Worm (Caenorhabditis elegans): ENCODE data around the gene lap-2.

DNA sequence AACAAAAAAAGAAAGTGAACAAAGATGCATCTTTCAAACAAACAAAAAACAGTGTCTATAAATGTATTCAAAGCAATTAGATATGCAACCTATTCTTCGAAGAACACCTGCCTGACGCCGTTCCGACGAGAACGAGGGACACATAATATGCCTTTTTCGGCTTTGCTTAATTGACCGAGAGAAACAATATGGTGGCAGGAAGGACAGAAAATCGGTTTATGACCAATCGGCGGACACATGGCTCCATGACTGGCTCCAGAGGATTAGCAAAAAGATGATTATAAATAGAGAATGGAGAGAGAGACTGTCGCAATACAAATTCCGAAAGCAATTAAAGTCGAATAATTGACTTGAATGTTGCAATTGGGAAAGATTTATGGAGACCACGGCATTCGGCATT lies 25.3 kb upstream of the lap-2 start:
- TF ChIP-seq aly-2 (tag; optimal IDR thresholded peaks at IDR 0.05) (no peak), tbx-2 (tag; optimal IDR thresholded peaks at IDR 0.05) (no peak), elt-1 (tag; optimal IDR thresholded peaks at IDR 0.05) (no peak), nhr-28 (tag; optimal IDR thresholded peaks at IDR 0.05) (no peak), egl-27 (tag; optimal IDR thresholded peaks at IDR 0.05) (no peak)

Measured in whole organism, L3 larva.